Worm (Caenorhabditis elegans): ENCODE measurements around the gene col-102.

ce11 chrIV:594840-595239 is 9.4 kb upstream of the col-102 start:
- TF ChIP-seq nhr-67 (tag; optimal IDR thresholded peaks at IDR 0.05) (no peak), unc-39 (tag; optimal IDR thresholded peaks at IDR 0.05) (no peak), ama-1 (optimal IDR thresholded peaks at IDR 0.05) (no peak), pqm-1 (tag; optimal IDR thresholded peaks at IDR 0.05) (no peak), R02D3.7 (tag; optimal IDR thresholded peaks at IDR 0.05) (no peak), zag-1 (tag; optimal IDR thresholded peaks at IDR 0.05) (no peak), unc-62 (GFP tag; optimal IDR thresholded peaks at IDR 0.05) (no peak)

Data from whole organism, L3 larva.